Worm (Caenorhabditis elegans) whole organism, L2 larva: Measurements from ENCODE around the gene ZK856.4.

ENCODE experiments used
- C34F6.9 ChIP-seq: fragments of 150-350 bp; optimal IDR thresholded peaks from 2 replicates; lab custom pipeline; 2014; ENCODE audit warnings: missing biosample characterization, missing genetic modification characterization
- R02D3.7 ChIP-seq: fragments of 150-350 bp; optimal IDR thresholded peaks from 2 replicates; lab custom pipeline; 2014; ENCODE audit warnings: missing biosample characterization, missing genetic modification characterization
- Y55F3AM.14 ChIP-seq: fragments of 200-800 bp; sonication (Bioruptor generic); optimal IDR thresholded peaks from 2 replicates; lab custom pipeline; 2018; ENCODE audit warnings: mild to moderate bottlenecking, missing genetic modification characterization, missing compliant biosample characterization
- aly-2 ChIP-seq: fragments of 150-350 bp; optimal IDR thresholded peaks from 2 replicates; lab custom pipeline; 2014; ENCODE audit warnings: missing biosample characterization, missing genetic modification characterization
- blmp-1 ChIP-seq: sonication (generic microtip); optimal IDR thresholded peaks from 2 replicates; lab custom pipeline; 2017; ENCODE audit warnings: missing genetic modification characterization, mild to moderate bottlenecking, missing compliant biosample characterization, antibody characterized with exemption, moderate library complexity; ENCODE audit not compliant: insufficient read depth
- ceh-16 ChIP-seq: fragments of 150-350 bp; optimal IDR thresholded peaks from 2 replicates; lab custom pipeline; 2014; ENCODE audit warnings: missing biosample characterization, missing genetic modification characterization
- crh-2 ChIP-seq: sonication (generic microtip); optimal IDR thresholded peaks from 2 replicates; lab custom pipeline; 2017; ENCODE audit warnings: missing biosample characterization, missing genetic modification characterization
- dmd-4 ChIP-seq: sonication (generic microtip); optimal IDR thresholded peaks from 2 replicates; lab custom pipeline; 2017; ENCODE audit warnings: missing biosample characterization, missing genetic modification characterization
- egl-27 ChIP-seq: sonication (generic microtip); optimal IDR thresholded peaks from 3 replicates; lab custom pipeline; 2017; ENCODE audit warnings: missing biosample characterization, missing genetic modification reagents, missing genetic modification characterization
- elt-3 ChIP-seq: sonication (generic microtip); optimal IDR thresholded peaks from 2 replicates; lab custom pipeline; 2017; ENCODE audit warnings: missing biosample characterization, missing genetic modification characterization
- fos-1 ChIP-seq: fragments of 150-350 bp; optimal IDR thresholded peaks from 2 replicates; lab custom pipeline; 2014; ENCODE audit warnings: missing biosample characterization, missing genetic modification characterization
- gmeb-1 ChIP-seq: fragments of 150-350 bp; optimal IDR thresholded peaks from 2 replicates; lab custom pipeline; 2014; ENCODE audit warnings: missing biosample characterization, missing genetic modification characterization
- lin-11 ChIP-seq: fragments of 150-350 bp; sonication (generic microtip); optimal IDR thresholded peaks from 2 replicates; lab custom pipeline; 2014; ENCODE audit warnings: missing biosample characterization, missing genetic modification characterization, inconsistent platforms, mixed read lengths
- lin-13 ChIP-seq: fragments of 150-350 bp; optimal IDR thresholded peaks from 2 replicates; lab custom pipeline; 2014; ENCODE audit warnings: missing biosample characterization, missing genetic modification reagents, missing genetic modification characterization
- lsy-2 ChIP-seq, 2 experiments: fragments of 150-350 bp in 1 of 2; sonication (generic microtip) in 1 of 2; optimal IDR thresholded peaks; 2 replicates each; lab custom pipeline; 2014 to 2017; ENCODE audit warnings: missing biosample characterization in 2 of 2, missing genetic modification characterization in 2 of 2
- mab-5 ChIP-seq: fragments of 150-350 bp; optimal IDR thresholded peaks from 2 replicates; lab custom pipeline; 2014; ENCODE audit warnings: missing biosample characterization, missing genetic modification characterization
- mbf-1 ChIP-seq: sonication (generic microtip); optimal IDR thresholded peaks from 2 replicates; lab custom pipeline; 2017; ENCODE audit warnings: missing biosample characterization, missing genetic modification characterization
- mdl-1 ChIP-seq, 2 experiments: fragments of 150-350 bp in 1 of 2; sonication (generic microtip) in 1 of 2; optimal IDR thresholded peaks; 2 replicates each; lab custom pipeline; 2017; ENCODE audit warnings: missing biosample characterization in 2 of 2, missing genetic modification characterization in 2 of 2
- nhr-10 ChIP-seq: sonication (generic microtip); optimal IDR thresholded peaks from 2 replicates; lab custom pipeline; 2017; ENCODE audit warnings: missing biosample characterization, missing genetic modification characterization
- nhr-11 ChIP-seq: fragments of 150-350 bp; optimal IDR thresholded peaks from 2 replicates; lab custom pipeline; 2014; ENCODE audit warnings: missing biosample characterization, missing genetic modification characterization
- nhr-129 ChIP-seq: fragments of 150-350 bp; optimal IDR thresholded peaks from 2 replicates; lab custom pipeline; 2014; ENCODE audit warnings: missing biosample characterization, missing genetic modification characterization
- nhr-23 ChIP-seq: fragments of 150-350 bp; optimal IDR thresholded peaks from 2 replicates; lab custom pipeline; 2014; ENCODE audit warnings: missing biosample characterization, missing genetic modification reagents, missing genetic modification characterization
- nhr-237 ChIP-seq: fragments of 150-350 bp; optimal IDR thresholded peaks from 2 replicates; lab custom pipeline; 2014; ENCODE audit warnings: missing biosample characterization, missing genetic modification characterization
- nhr-6 ChIP-seq: fragments of 150-350 bp; optimal IDR thresholded peaks from 2 replicates; lab custom pipeline; 2014; ENCODE audit warnings: missing biosample characterization, missing genetic modification characterization
- nhr-77 ChIP-seq: fragments of 150-350 bp; optimal IDR thresholded peaks from 2 replicates; lab custom pipeline; 2014; ENCODE audit warnings: missing biosample characterization, missing genetic modification characterization
- peb-1 ChIP-seq: fragments of 150-350 bp; optimal IDR thresholded peaks from 2 replicates; lab custom pipeline; 2014; ENCODE audit warnings: missing biosample characterization, missing genetic modification characterization
- sem-4 ChIP-seq: fragments of 150-350 bp; optimal IDR thresholded peaks from 2 replicates; lab custom pipeline; 2014; ENCODE audit warnings: missing biosample characterization, missing genetic modification reagents, missing genetic modification characterization
- skn-1 ChIP-seq: sonication (generic microtip); optimal IDR thresholded peaks from 2 replicates; lab custom pipeline; 2017; ENCODE audit warnings: missing biosample characterization, missing genetic modification characterization
- sma-3 ChIP-seq: sonication (generic microtip); optimal IDR thresholded peaks from 2 replicates; lab custom pipeline; 2016; ENCODE audit warnings: missing genetic modification reagents, missing genetic modification characterization, missing compliant biosample characterization
- sma-9 ChIP-seq, 2 experiments: fragments of 150-350 bp in 1 of 2; sonication (generic microtip) in 1 of 2; optimal IDR thresholded peaks; 2 replicates each; lab custom pipeline; 2014 to 2016; ENCODE audit warnings: missing genetic modification characterization in 2 of 2, mild to moderate bottlenecking in 1 of 2, missing biosample characterization in 1 of 2, missing compliant biosample characterization in 1 of 2, missing genetic modification reagents in 1 of 2, moderate library complexity in 1 of 2
- snpc-4 ChIP-seq: fragments of 150-350 bp; optimal IDR thresholded peaks from 2 replicates; lab custom pipeline; 2014; ENCODE audit warnings: missing biosample characterization, missing genetic modification characterization
- unc-39 ChIP-seq: fragments of 150-350 bp; optimal IDR thresholded peaks from 2 replicates; lab custom pipeline; 2014; ENCODE audit warnings: missing biosample characterization, missing genetic modification characterization
- unc-55 ChIP-seq: fragments of 150-350 bp; sonication (generic microtip); optimal IDR thresholded peaks from 3 replicates; lab custom pipeline; 2014; ENCODE audit warnings: missing biosample characterization, missing genetic modification reagents, missing genetic modification characterization
- unc-62 ChIP-seq: fragments of 150-350 bp; optimal IDR thresholded peaks from 2 replicates; lab custom pipeline; 2014; ENCODE audit warnings: missing biosample characterization, missing genetic modification reagents, missing genetic modification characterization
- zag-1 ChIP-seq: fragments of 150-350 bp; optimal IDR thresholded peaks from 2 replicates; lab custom pipeline; 2014; ENCODE audit warnings: missing biosample characterization, missing genetic modification characterization
- ztf-1 ChIP-seq: fragments of 200-800 bp; sonication (Bioruptor generic); conservative IDR thresholded peaks from 2 replicates; pipeline ENCODE4 v1.3.6; 2022; ENCODE audit warnings: missing genetic modification characterization, missing compliant biosample characterization
- ztf-11 ChIP-seq: sonication (generic microtip); optimal IDR thresholded peaks from 2 replicates; lab custom pipeline; 2017; ENCODE audit warnings: missing biosample characterization, missing genetic modification characterization
- ztf-4 ChIP-seq: fragments of 150-350 bp; optimal IDR thresholded peaks from 2 replicates; lab custom pipeline; 2014; ENCODE audit warnings: missing biosample characterization, missing genetic modification characterization

Gene ZK856.4

DNA sequence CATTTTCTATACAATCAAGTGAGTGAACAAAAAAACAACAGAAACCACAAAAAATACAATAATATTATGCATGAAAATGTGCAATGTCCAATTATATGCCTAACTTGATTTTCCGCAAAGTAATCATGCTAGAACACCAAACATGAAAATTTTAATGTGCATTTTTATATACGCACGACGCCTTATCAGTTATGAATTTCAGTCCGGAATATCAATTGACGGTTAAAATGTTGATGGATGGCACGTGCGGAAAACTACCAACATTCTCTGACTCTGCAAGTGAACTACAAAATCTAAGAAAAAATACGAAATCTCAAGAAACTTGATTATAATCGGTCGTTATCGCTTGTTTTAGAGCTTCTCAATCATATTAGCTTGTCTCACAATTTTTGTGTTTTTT is 23.1 kb upstream of the ZK856.4 start:
- TF ChIP-seq sem-4 (tag; lab: Kevin White, UChicago) (no peak), blmp-1 (tag; lab: Kevin White, UChicago) (no peak), lin-11 (tag; lab: Kevin White, UChicago) (no peak), fos-1 (tag; lab: Kevin White, UChicago) (peak; percentile 65), R02D3.7 (tag; lab: Kevin White, UChicago) (no peak), nhr-77 (tag; lab: Kevin White, UChicago) (no peak), Y55F3AM.14 (GFP tag; lab: Kevin White, UChicago) (no peak), mbf-1 (no peak), crh-2 (tag; lab: Kevin White, UChicago) (no peak), sma-9 (GFP tag; optimal IDR thresholded peaks at IDR 0.05; lab: Kevin White, UChicago) (peak; percentile 36), sma-9 (tag; optimal IDR thresholded peaks at IDR 0.05; lab: Kevin White, UChicago) (no peak), aly-2 (no peak)

- TF ChIP-seq crh-2 (tag; lab: Kevin White, UChicago) (peak; percentile 67), sma-9 (GFP tag; optimal IDR thresholded peaks at IDR 0.05; lab: Kevin White, UChicago) (peak; percentile 69), sma-9 (tag; optimal IDR thresholded peaks at IDR 0.05; lab: Kevin White, UChicago) (no peak), skn-1 (tag; lab: Kevin White, UChicago) (peak; percentile 36), sma-3 (no peak), elt-3 (tag; lab: Kevin White, UChicago) (no peak), fos-1 (tag; lab: Kevin White, UChicago) (peak; percentile 94), mdl-1 (tag; optimal IDR thresholded peaks at IDR 0.05; lab: Kevin White, UChicago) (peak in 1 of 2 experiments; percentile 14)
Measured at ce11 chrV:10160954-10161353, 22.1 kb upstream of the ZK856.4 start, which contains the start of gene C51E3.10. Gene C51E3.10 (minus strand): TSS chrV:10161134.

- TF ChIP-seq dmd-4 (tag; lab: Kevin White, UChicago) = no peak
- TF ChIP-seq unc-39 (tag; lab: Kevin White, UChicago) = no peak
- TF ChIP-seq gmeb-1 (tag; lab: Kevin White, UChicago) = no peak
Measured at ce11 chrV:10166368-10166767, 16.7 kb upstream of the ZK856.4 start, which contains the start of gene C51E3.6. Gene C51E3.6 (minus strand): TSS chrV:10166468.

- TF ChIP-seq ztf-4 = peak; percentile 13
- peak; percentile 51 for TF ChIP-seq unc-55 (GFP tag; lab: Kevin White, UChicago)
- no peak for TF ChIP-seq elt-3 (tag; lab: Kevin White, UChicago)
- no peak for TF ChIP-seq sma-9 (GFP tag; optimal IDR thresholded peaks at IDR 0.05; lab: Kevin White, UChicago)
- TF ChIP-seq sma-9 (tag; optimal IDR thresholded peaks at IDR 0.05; lab: Kevin White, UChicago) = no peak
- TF ChIP-seq crh-2 (tag; lab: Kevin White, UChicago) = peak; percentile 40
- TF ChIP-seq nhr-6 (tag; lab: Kevin White, UChicago) = no peak
- TF ChIP-seq nhr-237 = peak; percentile 8
- TF ChIP-seq lin-13 = no peak
- TF ChIP-seq lsy-2 (tag; optimal IDR thresholded peaks at IDR 0.05; lab: Kevin White, UChicago) = peak in 1 of 2 experiments; percentile 40
Measured at ce11 chrV:10168870-10169269, 14.2 kb upstream of the ZK856.4 start.

DNA sequence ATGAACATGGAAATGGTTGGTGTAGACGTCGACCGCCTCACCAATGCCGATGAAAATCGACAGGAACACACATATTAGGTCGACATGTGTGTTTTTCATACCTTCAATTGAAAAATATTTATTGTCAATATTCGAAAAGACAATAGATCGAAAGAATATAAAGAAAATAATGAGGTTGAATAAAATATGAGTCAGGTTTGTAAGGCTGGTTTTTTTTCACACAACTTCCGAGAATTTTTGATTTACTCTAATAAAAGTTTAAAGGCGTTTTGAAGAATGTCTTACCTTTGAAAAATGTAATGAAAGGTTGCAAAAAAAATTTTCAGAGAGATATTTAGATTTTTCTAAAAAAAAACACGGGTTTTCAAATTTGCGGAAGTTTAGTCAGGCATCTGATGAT is 9.4 kb upstream of the ZK856.4 start, which contains the start of gene egl-3:
Gene egl-3, minus strand, starts transcription at position 101 of the 400 bp plus-strand sequence.
- TF ChIP-seq gmeb-1 (tag; lab: Kevin White, UChicago) (no peak), zag-1 (tag; lab: Kevin White, UChicago) (no peak), sma-3 (no peak), peb-1 (no peak), nhr-77 (tag; lab: Kevin White, UChicago) (no peak), mab-5 (no peak), fos-1 (tag; lab: Kevin White, UChicago) (no peak), nhr-11 (tag; lab: Kevin White, UChicago) (no peak), ztf-1 (GFP tag; lab: Robert Waterston, UW) (no peak)
- TF ChIP-seq, all 48 proteins: peak for 0

- peak; percentile 92 for TF ChIP-seq nhr-129 (tag; lab: Kevin White, UChicago)
- TF ChIP-seq nhr-77 (tag; lab: Kevin White, UChicago) = no peak
- TF ChIP-seq snpc-4 (tag; lab: Kevin White, UChicago) = peak; percentile 46
- TF ChIP-seq unc-55 (GFP tag; lab: Kevin White, UChicago) = peak; percentile 96
- peak; percentile 39 for TF ChIP-seq fos-1 (tag; lab: Kevin White, UChicago)
- peak; percentile 97 for TF ChIP-seq lin-11 (tag; lab: Kevin White, UChicago)
- TF ChIP-seq ztf-4 = peak; percentile 58
- TF ChIP-seq blmp-1 (tag; lab: Kevin White, UChicago) = no peak
- no peak for TF ChIP-seq ceh-16 (tag; lab: Kevin White, UChicago)
- TF ChIP-seq egl-27 (tag; lab: Kevin White, UChicago) = peak; percentile 60
- peak; percentile 40 for TF ChIP-seq ztf-11 (tag; lab: Kevin White, UChicago)
- no peak for TF ChIP-seq skn-1 (tag; lab: Kevin White, UChicago)
- no peak for TF ChIP-seq gmeb-1 (tag; lab: Kevin White, UChicago)
- TF ChIP-seq nhr-237 = no peak
- no peak for TF ChIP-seq nhr-10 (tag; lab: Kevin White, UChicago)
- peak; percentile 95 for TF ChIP-seq C34F6.9 (tag; lab: Kevin White, UChicago)
- peak; percentile 68 to 83 for TF ChIP-seq lsy-2 (tag; optimal IDR thresholded peaks at IDR 0.05; lab: Kevin White, UChicago)
- no peak for TF ChIP-seq sma-3
- TF ChIP-seq mab-5 = peak; percentile 75
- TF ChIP-seq unc-62 (GFP tag; lab: Kevin White, UChicago) = no peak
- TF ChIP-seq nhr-23 (tag; lab: Kevin White, UChicago) = no peak
- TF ChIP-seq sma-9 (GFP tag; optimal IDR thresholded peaks at IDR 0.05; lab: Kevin White, UChicago) = peak; percentile 79
- no peak for TF ChIP-seq sma-9 (tag; optimal IDR thresholded peaks at IDR 0.05; lab: Kevin White, UChicago)
- TF ChIP-seq dmd-4 (tag; lab: Kevin White, UChicago) = no peak
- TF ChIP-seq lin-13 = peak; percentile 67
Measured at ce11 chrV:10174632-10175075, 8.4 kb upstream of the ZK856.4 start.
